Worm (Caenorhabditis elegans) whole organism, young adult: Measurements from ENCODE around the gene F18E9.7.

Experiments
- C06A6.2 ChIP-seq: fragments of 200-800 bp; sonication (Bioruptor generic); conservative IDR thresholded peaks from 2 replicates; pipeline ENCODE4 v1.3.6; 2022; ENCODE audit warnings: missing genetic modification characterization, missing compliant biosample characterization
- F22D6.2 ChIP-seq: sonication (generic microtip); optimal IDR thresholded peaks from 2 replicates; lab custom pipeline; 2016; ENCODE audit warnings: mild to moderate bottlenecking, missing genetic modification characterization, missing compliant biosample characterization
- F23B12.7 ChIP-seq: sonication (generic microtip); optimal IDR thresholded peaks from 2 replicates; lab custom pipeline; 2017; ENCODE audit warnings: missing genetic modification characterization, mild to moderate bottlenecking, missing compliant biosample characterization, antibody characterized with exemption, moderate library complexity; ENCODE audit not compliant: insufficient read depth
- F39B2.1 ChIP-seq: fragments of 200-800 bp; sonication (Bioruptor generic); IDR thresholded peaks from 2 replicates; pipeline ENCODE4 v1.3.6; 2022; ENCODE audit warnings: missing genetic modification reagents, missing genetic modification characterization, missing compliant biosample characterization
- F49E8.2 ChIP-seq: sonication (generic microtip); optimal IDR thresholded peaks from 3 replicates; lab custom pipeline; 2017; ENCODE audit warnings: missing genetic modification characterization, mild to moderate bottlenecking, missing compliant biosample characterization, antibody characterized with exemption, moderate library complexity; ENCODE audit not compliant: insufficient read depth
- F52B5.7 ChIP-seq: sonication (generic microtip); optimal IDR thresholded peaks from 2 replicates; lab custom pipeline; 2016; ENCODE audit warnings: mild to moderate bottlenecking, missing genetic modification characterization, missing compliant biosample characterization
- F57C9.4 ChIP-seq: sonication (generic microtip); optimal IDR thresholded peaks from 2 replicates; lab custom pipeline; 2017; ENCODE audit warnings: mild to moderate bottlenecking, missing genetic modification characterization, missing compliant biosample characterization
- K11D2.4 ChIP-seq: fragments of 200-800 bp; sonication (Bioruptor generic); IDR thresholded peaks from 2 replicates; pipeline ENCODE4 v1.3.6; 2022; ENCODE audit warnings: missing genetic modification reagents, missing genetic modification characterization, missing compliant biosample characterization
- K12H6.12 ChIP-seq: fragments of 200-800 bp; sonication (Bioruptor generic); optimal IDR thresholded peaks from 2 replicates; lab custom pipeline; 2018; ENCODE audit warnings: mild to moderate bottlenecking, missing genetic modification characterization, missing compliant biosample characterization
- T26A5.8 ChIP-seq: sonication (generic microtip); optimal IDR thresholded peaks from 2 replicates; lab custom pipeline; 2016; ENCODE audit warnings: missing genetic modification characterization, missing compliant biosample characterization
- atf-7 ChIP-seq: sonication (generic microtip); optimal IDR thresholded peaks from 2 replicates; lab custom pipeline; 2017; ENCODE audit warnings: mild to moderate bottlenecking, missing genetic modification characterization, missing compliant biosample characterization
- bed-1 ChIP-seq: fragments of 200-800 bp; sonication (Bioruptor generic); IDR thresholded peaks from 2 replicates; pipeline ENCODE4 v1.3.6; 2022; ENCODE audit warnings: missing genetic modification reagents, missing genetic modification characterization, missing compliant biosample characterization
- cebp-2 ChIP-seq: fragments of 200-800 bp; sonication (Bioruptor generic); IDR thresholded peaks from 2 replicates; pipeline ENCODE4 v1.3.6; 2022; ENCODE audit warnings: missing genetic modification characterization, missing compliant biosample characterization
- ceh-100 ChIP-seq: fragments of 200-800 bp; sonication (Bioruptor generic); IDR thresholded peaks from 2 replicates; pipeline ENCODE4 v1.3.6; 2022; ENCODE audit warnings: missing genetic modification reagents, missing genetic modification characterization, missing compliant biosample characterization
- chd-7 ChIP-seq: sonication (generic microtip); optimal IDR thresholded peaks from 2 replicates; lab custom pipeline; 2016; ENCODE audit warnings: mild to moderate bottlenecking, missing genetic modification characterization, moderate library complexity, missing compliant biosample characterization
- efl-1 ChIP-seq: fragments of 150-350 bp; optimal IDR thresholded peaks from 2 replicates; lab custom pipeline; 2014; ENCODE audit warnings: missing biosample characterization, missing genetic modification reagents, missing genetic modification characterization
- ets-4 ChIP-seq: fragments of 200-800 bp; sonication (Bioruptor generic); optimal IDR thresholded peaks from 2 replicates; lab custom pipeline; 2018; ENCODE audit warnings: mild to moderate bottlenecking, missing genetic modification characterization, missing compliant biosample characterization
- gei-17 ChIP-seq: fragments of 200-800 bp; sonication (Bioruptor generic); optimal IDR thresholded peaks from 2 replicates; lab custom pipeline; 2018; ENCODE audit warnings: mild to moderate bottlenecking, missing genetic modification characterization, missing compliant biosample characterization
- him-1 ChIP-seq: sonication (generic microtip); optimal IDR thresholded peaks from 2 replicates; lab custom pipeline; 2016; ENCODE audit warnings: missing genotype, missing genetic modification reagents, missing genetic modification characterization, missing compliant biosample characterization
- hlh-12 ChIP-seq: sonication (generic microtip); optimal IDR thresholded peaks from 2 replicates; lab custom pipeline; 2016; ENCODE audit warnings: missing genetic modification characterization, missing compliant biosample characterization
- hmg-20 ChIP-seq: fragments of 200-800 bp; sonication (Bioruptor generic); IDR thresholded peaks from 2 replicates; pipeline ENCODE4 v1.3.6; 2022; ENCODE audit warnings: missing genetic modification reagents, missing genetic modification characterization, missing compliant biosample characterization
- let-607 ChIP-seq, 2 experiments: fragments of 200-800 bp in 1 of 2; sonication (Bioruptor generic) in 1 of 2; sonication (generic microtip) in 1 of 2; optimal IDR thresholded peaks; 2 replicates each; lab custom pipeline; 2016 to 2018; ENCODE audit warnings: mild to moderate bottlenecking in 2 of 2, missing compliant biosample characterization in 2 of 2, missing genetic modification characterization in 2 of 2, moderate library complexity in 2 of 2, missing genotype in 1 of 2
- lin-35 ChIP-seq, 3 experiments: fragments of 150-350 bp in 2 of 3; sonication (generic microtip) in 1 of 3; optimal IDR thresholded peaks; 2 replicates each; lab custom pipeline; 2014 to 2018; ENCODE audit warnings: missing biosample characterization in 3 of 3, missing genetic modification characterization in 3 of 3, missing genetic modification reagents in 3 of 3
- lin-40 ChIP-seq: sonication (generic microtip); optimal IDR thresholded peaks from 2 replicates; lab custom pipeline; 2016; ENCODE audit warnings: missing genetic modification characterization, mild to moderate bottlenecking, missing compliant biosample characterization, missing genotype, missing genetic modification reagents
- madf-10 ChIP-seq: sonication (generic microtip); optimal IDR thresholded peaks from 2 replicates; lab custom pipeline; 2016; ENCODE audit warnings: mild to moderate bottlenecking, missing genetic modification characterization, missing compliant biosample characterization
- nfyb-1 ChIP-seq: fragments of 200-800 bp; sonication (Bioruptor generic); IDR thresholded peaks from 2 replicates; pipeline ENCODE4 v1.3.6; 2022; ENCODE audit warnings: missing genetic modification reagents, missing genetic modification characterization, missing compliant biosample characterization
- nhr-80 ChIP-seq: sonication (generic microtip); optimal IDR thresholded peaks from 2 replicates; lab custom pipeline; 2016; ENCODE audit warnings: missing genetic modification characterization, missing compliant biosample characterization
- pha-4 ChIP-seq: fragments of 150-350 bp; sonication (generic microtip); optimal IDR thresholded peaks from 2 replicates; lab custom pipeline; 2014; ENCODE audit warnings: missing biosample characterization, missing genetic modification reagents, missing genetic modification characterization
- rec-8 ChIP-seq, 2 experiments: sonication (generic microtip); optimal IDR thresholded peaks; 2 replicates each; lab custom pipeline; 2016; ENCODE audit warnings: mild to moderate bottlenecking in 2 of 2, missing genetic modification characterization in 2 of 2, missing genetic modification reagents in 2 of 2, missing genotype in 2 of 2, missing biosample characterization in 1 of 2, missing compliant biosample characterization in 1 of 2, moderate library complexity in 1 of 2
- snpc-1.3 ChIP-seq: sonication (generic microtip); optimal IDR thresholded peaks from 2 replicates; lab custom pipeline; 2017; ENCODE audit warnings: missing genetic modification characterization, mild to moderate bottlenecking, missing compliant biosample characterization, antibody characterized with exemption, moderate library complexity, missing genotype, missing genetic modification reagents; ENCODE audit not compliant: insufficient read depth
- tbp1 ChIP-seq: fragments of 200-800 bp; sonication (Bioruptor generic); optimal IDR thresholded peaks from 2 replicates; lab custom pipeline; 2018; ENCODE audit warnings: mild to moderate bottlenecking, missing genetic modification characterization, missing compliant biosample characterization
- tlf-1 ChIP-seq: fragments of 200-800 bp; sonication (Bioruptor generic); optimal IDR thresholded peaks from 2 replicates; lab custom pipeline; 2018; ENCODE audit warnings: mild to moderate bottlenecking, missing genetic modification characterization, missing compliant biosample characterization
- unc-62 ChIP-seq: fragments of 150-350 bp; optimal IDR thresholded peaks from 2 replicates; lab custom pipeline; 2014; ENCODE audit warnings: missing biosample characterization, missing genetic modification reagents, missing genetic modification characterization
- zim-3 ChIP-seq: sonication (generic microtip); optimal IDR thresholded peaks from 2 replicates; lab custom pipeline; 2017; ENCODE audit warnings: mild to moderate bottlenecking, missing genetic modification characterization, moderate library complexity, missing compliant biosample characterization
- ztf-26 ChIP-seq: sonication (generic microtip); optimal IDR thresholded peaks from 2 replicates; lab custom pipeline; 2017; ENCODE audit warnings: missing genetic modification characterization, missing compliant biosample characterization

F18E9.7 gene

ce11 chrX:8567823-8568314 lies 29.7 kb downstream of the F18E9.7 start:
- TF ChIP-seq ceh-100 (GFP tag; lab: Robert Waterston, UW) (no peak), madf-10 (tag; lab: Kevin White, UChicago) (no peak), T26A5.8 (tag; lab: Kevin White, UChicago) (no peak), zim-3 (no peak), K12H6.12 (tag; lab: Kevin White, UChicago) (no peak), rec-8 (tag; optimal IDR thresholded peaks at IDR 0.05; lab: Kevin White, UChicago) (no peak), nfyb-1 (GFP tag; lab: Robert Waterston, UW) (no peak), F23B12.7 (tag; lab: Kevin White, UChicago) (no peak), F22D6.2 (tag; lab: Kevin White, UChicago) (no peak)

- TF ChIP-seq unc-62 (peak; percentile 89), F49E8.2 (no peak), chd-7 (no peak), lin-40 (tag; lab: Kevin White, UChicago) (peak; percentile 34), pha-4 (peak; percentile 12), let-607 (tag; optimal IDR thresholded peaks at IDR 0.05; lab: Kevin White, UChicago) (peak; percentile 45 to 55), gei-17 (GFP tag; lab: Kevin White, UChicago) (no peak), nhr-80 (tag; lab: Kevin White, UChicago) (peak; percentile 79), ets-4 (GFP tag; lab: Kevin White, UChicago) (peak; percentile 99), atf-7 (tag; lab: Kevin White, UChicago) (peak; percentile 24), tbp1 (GFP tag; lab: Kevin White, UChicago) (peak; percentile 20), bed-1 (GFP tag; lab: Robert Waterston, UW) (no peak), K11D2.4 (no peak)
Observed at ce11 chrX:8567166-8567565, 30.4 kb downstream of the F18E9.7 start.

- TF ChIP-seq F57C9.4 (tag; lab: Kevin White, UChicago) (no peak), ztf-26 (tag; lab: Kevin White, UChicago) (no peak), hlh-12 (tag; lab: Kevin White, UChicago) (no peak), hmg-20 (no peak), tlf-1 (GFP tag; lab: Kevin White, UChicago) (no peak), him-1 (tag; lab: Kevin White, UChicago) (no peak), cebp-2 (GFP tag; lab: Robert Waterston, UW) (no peak), efl-1 (no peak), C06A6.2 (GFP tag; lab: Robert Waterston, UW) (no peak), tbp1 (GFP tag; lab: Kevin White, UChicago) (no peak), T26A5.8 (tag; lab: Kevin White, UChicago) (no peak)
Observed at ce11 chrX:8566521-8567032, 31.0 kb downstream of the F18E9.7 start.

- no peak for TF ChIP-seq K12H6.12 (tag; lab: Kevin White, UChicago)
- TF ChIP-seq snpc-1.3 (tag; lab: Kevin White, UChicago): no peak
- 0 out of 2 replicates have a peak, but pooled peaks have one; percentile 42 for TF ChIP-seq nfyb-1 (GFP tag; lab: Robert Waterston, UW)
- no peak for TF ChIP-seq F39B2.1
- no peak for TF ChIP-seq zim-3
- TF ChIP-seq F52B5.7: no peak
- TF ChIP-seq lin-35 (GFP tag; optimal IDR thresholded peaks at IDR 0.05; lab: Kevin White, UChicago): no peak
Observed at ce11 chrX:8565810-8566416, 31.6 kb downstream of the F18E9.7 start.
